Worm (Caenorhabditis elegans) whole organism, L4 larva: ENCODE data around the gene slfl-5.
A peak's percentile ranks its signal among the peaks of the same experiment; 100 is the strongest.

Experiments
- D1046.2 ChIP-seq: fragments of 200-800 bp; sonication (Bioruptor generic); IDR thresholded peaks from 2 replicates; pipeline ENCODE4 v1.3.6; 2022; ENCODE audit warnings: missing genetic modification characterization, missing compliant biosample characterization
- F49E8.2 ChIP-seq: sonication (generic microtip); optimal IDR thresholded peaks from 2 replicates; lab custom pipeline; 2016; ENCODE audit warnings: missing compliant biosample characterization, mild to moderate bottlenecking, missing genetic modification characterization, borderline replicate concordance
- T26A8.4 ChIP-seq: fragments of 200-800 bp; sonication (Bioruptor generic); IDR thresholded peaks from 2 replicates; pipeline ENCODE4 v1.3.6; 2022; ENCODE audit warnings: missing genetic modification characterization, missing compliant biosample characterization
- Y105C5A.15 ChIP-seq: fragments of 200-800 bp; sonication (Bioruptor generic); IDR thresholded peaks from 2 replicates; pipeline ENCODE4 v1.3.6; 2022; ENCODE audit warnings: missing genetic modification characterization, missing compliant biosample characterization
- Y48G9A.11 ChIP-seq: fragments of 200-800 bp; sonication (Bioruptor generic); IDR thresholded peaks from 2 replicates; pipeline ENCODE4 v1.3.6; 2022; ENCODE audit warnings: missing genetic modification reagents, missing genetic modification characterization, missing compliant biosample characterization
- arid-1 ChIP-seq: fragments of 200-800 bp; sonication (Bioruptor generic); conservative IDR thresholded peaks from 2 replicates; pipeline ENCODE4 v1.3.6; 2022; ENCODE audit warnings: missing genetic modification reagents, missing genetic modification characterization, missing compliant biosample characterization
- ceh-20 ChIP-seq: fragments of 200-800 bp; sonication (Bioruptor generic); IDR thresholded peaks from 2 replicates; pipeline ENCODE4 v1.3.6; 2022; ENCODE audit warnings: missing genetic modification reagents, missing genetic modification characterization, missing compliant biosample characterization
- ceh-44 ChIP-seq: fragments of 200-800 bp; sonication (Bioruptor generic); IDR thresholded peaks from 2 replicates; pipeline ENCODE4 v1.3.6; 2022; ENCODE audit warnings: missing genetic modification reagents, missing genetic modification characterization, missing compliant biosample characterization
- ces-1 ChIP-seq: fragments of 150-350 bp; sonication (generic microtip); optimal IDR thresholded peaks from 4 replicates; lab custom pipeline; 2014; ENCODE audit warnings: missing biosample characterization, missing genetic modification reagents, missing genetic modification characterization
- ctbp-1 ChIP-seq: fragments of 200-800 bp; sonication (Bioruptor generic); IDR thresholded peaks from 2 replicates; pipeline ENCODE4 v1.3.6; 2022; ENCODE audit warnings: missing genetic modification reagents, missing genetic modification characterization, missing compliant biosample characterization
- daf-16 ChIP-seq, 3 experiments: sonication (generic microtip); optimal IDR thresholded peaks; 2 replicates each; lab custom pipeline; 2016 to 2017; ENCODE audit warnings: missing genetic modification characterization in 3 of 3, missing genetic modification reagents in 3 of 3, mild to moderate bottlenecking in 2 of 3, missing compliant biosample characterization in 2 of 3, missing biosample characterization in 1 of 3, moderate library complexity in 1 of 3
- dmd-6 ChIP-seq: fragments of 200-800 bp; sonication (Bioruptor generic); IDR thresholded peaks from 2 replicates; pipeline ENCODE4 v1.3.6; 2022; ENCODE audit warnings: missing genetic modification reagents, missing genetic modification characterization, missing compliant biosample characterization
- dmd-9 ChIP-seq: fragments of 200-800 bp; sonication (Bioruptor generic); IDR thresholded peaks from 2 replicates; pipeline ENCODE4 v1.3.6; 2022; ENCODE audit warnings: missing genetic modification reagents, missing genetic modification characterization, missing compliant biosample characterization
- dve-1 ChIP-seq: sonication (generic microtip); optimal IDR thresholded peaks from 2 replicates; lab custom pipeline; 2017; ENCODE audit warnings: antibody characterized with exemption, mild to moderate bottlenecking, missing genetic modification characterization, missing compliant biosample characterization; ENCODE audit not compliant: insufficient read depth
- hmg-1.1 ChIP-seq: fragments of 200-800 bp; sonication (Bioruptor generic); IDR thresholded peaks from 2 replicates; pipeline ENCODE4 v1.3.6; 2022; ENCODE audit warnings: missing genetic modification reagents, missing genetic modification characterization, missing compliant biosample characterization
- jun-1 ChIP-seq: fragments of 150-350 bp; optimal IDR thresholded peaks from 2 replicates; lab custom pipeline; 2014; ENCODE audit warnings: missing biosample characterization, missing genetic modification reagents, missing genetic modification characterization
- lin-1 ChIP-seq: fragments of 200-800 bp; sonication (Bioruptor generic); IDR thresholded peaks from 2 replicates; pipeline ENCODE4 v1.3.6; 2022; ENCODE audit warnings: missing genetic modification reagents, missing genetic modification characterization, missing compliant biosample characterization
- lin-13 ChIP-seq: fragments of 150-350 bp; optimal IDR thresholded peaks from 2 replicates; lab custom pipeline; 2014; ENCODE audit warnings: missing biosample characterization, missing genetic modification reagents, missing genetic modification characterization
- lin-29 ChIP-seq: fragments of 200-800 bp; sonication (Bioruptor generic); IDR thresholded peaks from 2 replicates; pipeline ENCODE4 v1.3.6; 2022; ENCODE audit warnings: missing genetic modification reagents, missing genetic modification characterization, missing compliant biosample characterization
- lir-3 ChIP-seq: sonication (generic microtip); optimal IDR thresholded peaks from 2 replicates; lab custom pipeline; 2016; ENCODE audit warnings: mild to moderate bottlenecking, missing genetic modification characterization, missing compliant biosample characterization
- mdt-29 ChIP-seq: fragments of 200-800 bp; sonication (Bioruptor generic); IDR thresholded peaks from 2 replicates; pipeline ENCODE4 v1.3.6; 2022; ENCODE audit warnings: missing genetic modification reagents, missing genetic modification characterization, missing compliant biosample characterization
- mes-2 ChIP-seq: sonication (generic microtip); optimal IDR thresholded peaks from 2 replicates; lab custom pipeline; 2016; ENCODE audit warnings: missing genotype, mild to moderate bottlenecking, missing genetic modification characterization, missing compliant biosample characterization; ENCODE audit not compliant: poor library complexity, severe bottlenecking
- nhr-11 ChIP-seq: fragments of 150-350 bp; optimal IDR thresholded peaks from 2 replicates; lab custom pipeline; 2014; ENCODE audit warnings: missing biosample characterization, missing genetic modification characterization
- nhr-111 ChIP-seq: fragments of 200-800 bp; sonication (Bioruptor generic); optimal IDR thresholded peaks from 2 replicates; lab custom pipeline; 2018; ENCODE audit warnings: mild to moderate bottlenecking, missing genetic modification characterization, missing compliant biosample characterization
- nhr-28 ChIP-seq: fragments of 150-350 bp; optimal IDR thresholded peaks from 2 replicates; lab custom pipeline; 2014; ENCODE audit warnings: missing biosample characterization, missing genetic modification characterization
- nhr-42 ChIP-seq: fragments of 200-800 bp; sonication (Bioruptor generic); IDR thresholded peaks from 2 replicates; pipeline ENCODE4 v1.3.6; 2022; ENCODE audit warnings: missing genetic modification characterization, missing compliant biosample characterization
- nhr-48 ChIP-seq: sonication (generic microtip); optimal IDR thresholded peaks from 2 replicates; lab custom pipeline; 2016; ENCODE audit warnings: mild to moderate bottlenecking, missing genetic modification characterization, missing compliant biosample characterization
- nhr-76 ChIP-seq: fragments of 150-350 bp; optimal IDR thresholded peaks from 2 replicates; lab custom pipeline; 2014; ENCODE audit warnings: missing biosample characterization, missing genetic modification characterization
- nhr-77 ChIP-seq: fragments of 150-350 bp; optimal IDR thresholded peaks from 2 replicates; lab custom pipeline; 2014; ENCODE audit warnings: missing biosample characterization, missing genetic modification characterization
- pha-4 ChIP-seq, 2 experiments: fragments of 150-350 bp in 1 of 2; fragments of 200-800 bp in 1 of 2; sonication (Bioruptor generic) in 1 of 2; IDR thresholded peaks in 1 of 2; optimal IDR thresholded peaks in 1 of 2; 2 replicates each; pipeline versions ENCODE4 v1.3.6 to Lab custom; 2014 to 2022; ENCODE audit warnings: missing genetic modification characterization in 2 of 2, missing genetic modification reagents in 2 of 2, missing biosample characterization in 1 of 2, missing compliant biosample characterization in 1 of 2
- php-3 ChIP-seq: fragments of 200-800 bp; sonication (Bioruptor generic); IDR thresholded peaks from 2 replicates; pipeline ENCODE4 v1.3.6; 2022; ENCODE audit warnings: missing genetic modification reagents, missing genetic modification characterization, missing compliant biosample characterization
- set-16 ChIP-seq: fragments of 200-800 bp; sonication (Bioruptor generic); IDR thresholded peaks from 2 replicates; pipeline ENCODE4 v1.3.6; 2022; ENCODE audit warnings: missing genetic modification reagents, missing genetic modification characterization, missing compliant biosample characterization
- spr-1 ChIP-seq: sonication (generic microtip); optimal IDR thresholded peaks from 2 replicates; lab custom pipeline; 2016; ENCODE audit warnings: mild to moderate bottlenecking, missing genetic modification characterization, missing compliant biosample characterization
- spr-3 ChIP-seq: fragments of 200-800 bp; sonication (Bioruptor generic); optimal IDR thresholded peaks from 2 replicates; lab custom pipeline; 2018; ENCODE audit warnings: mild to moderate bottlenecking, missing genetic modification characterization, missing compliant biosample characterization
- tra-1 ChIP-seq: fragments of 200-800 bp; sonication (Bioruptor generic); IDR thresholded peaks from 2 replicates; pipeline ENCODE4 v1.3.6; 2022; ENCODE audit warnings: missing genetic modification reagents, missing genetic modification characterization, missing compliant biosample characterization
- unc-62 ChIP-seq, 3 experiments: fragments of 150-350 bp in 1 of 3; sonication (generic microtip); optimal IDR thresholded peaks in 2 of 3; peaks in 1 of 3; 1 replicate in 1 of 3; 2 replicates in 2 of 3; lab custom pipeline; 2014 to 2017; ENCODE audit warnings: missing biosample characterization in 3 of 3, missing genetic modification characterization in 3 of 3, missing genetic modification reagents in 3 of 3, missing genotype in 1 of 3
- zfp-2 ChIP-seq: sonication (generic microtip); optimal IDR thresholded peaks from 2 replicates; lab custom pipeline; 2016; ENCODE audit warnings: mild to moderate bottlenecking, missing genetic modification characterization, missing compliant biosample characterization
- zip-11 ChIP-seq: fragments of 200-800 bp; sonication (Bioruptor generic); IDR thresholded peaks from 2 replicates; pipeline ENCODE4 v1.3.6; 2022; ENCODE audit warnings: missing genetic modification characterization, missing compliant biosample characterization
- zip-2 ChIP-seq: fragments of 150-350 bp; optimal IDR thresholded peaks from 2 replicates; lab custom pipeline; 2014; ENCODE audit warnings: missing biosample characterization, missing genetic modification characterization
- ztf-11 ChIP-seq: fragments of 150-350 bp; optimal IDR thresholded peaks from 2 replicates; lab custom pipeline; 2014; ENCODE audit warnings: missing biosample characterization, missing genetic modification characterization
- ztf-7 ChIP-seq: fragments of 150-350 bp; optimal IDR thresholded peaks from 2 replicates; lab custom pipeline; 2014; ENCODE audit warnings: missing biosample characterization, missing genetic modification characterization

The slfl-5 gene

ce11 chrV:12244980-12245742 is at the start of gene slfl-5, which contains the start of the genes T04H1.13 and rad-50:
Gene slfl-5 (minus strand): TSS chrV:12245044.
Gene T04H1.13 (minus strand): TSS chrV:12245030.
Gene rad-50 (plus strand): TSS chrV:12245646.
- TF ChIP-seq lin-1 (GFP tag; lab: Robert Waterston, UW) (0 out of 2 replicates have a peak, but pooled peaks have one; percentile 25), lir-3 (tag; lab: Kevin White, UChicago) (no peak), zip-11 (GFP tag; lab: Robert Waterston, UW) (no peak), dmd-6 (GFP tag; lab: Robert Waterston, UW) (peak; percentile 70), ceh-44 (no peak), daf-16 (GFP tag; optimal IDR thresholded peaks at IDR 0.05; lab: Kevin White, UChicago) (peak in 1 of 2 experiments; percentile 69), daf-16 (tag; optimal IDR thresholded peaks at IDR 0.05; lab: Kevin White, UChicago) (no peak), unc-62 (GFP tag; optimal IDR thresholded peaks at IDR 0.05 in 1 of 2; lab: Kevin White, UChicago) (peak in 1 of 2 experiments; percentile 8), unc-62 (tag; optimal IDR thresholded peaks at IDR 0.05; lab: Kevin White, UChicago) (no peak), pha-4 (GFP tag; IDR thresholded peaks at IDR 0.05; lab: Robert Waterston, UW) (no peak), pha-4 (tag; optimal IDR thresholded peaks at IDR 0.05; lab: Kevin White, UChicago) (peak; percentile 81), tra-1 (GFP tag; lab: Robert Waterston, UW) (0 out of 2 replicates have a peak, but pooled peaks have one; percentile 27)
- TF ChIP-seq, all 104 proteins: peak for 6

ce11 chrV:12294091-12294490 is 49.2 kb upstream of the slfl-5 start:
- TF ChIP-seq Y105C5A.15 (GFP tag; lab: Robert Waterston, UW) (no peak), zfp-2 (tag; lab: Kevin White, UChicago) (no peak), tra-1 (GFP tag; lab: Robert Waterston, UW) (0 out of 2 replicates have a peak, but pooled peaks have one; percentile 26), ceh-20 (GFP tag; lab: Robert Waterston, UW) (peak; percentile 34; the same call in 1 of the 2 replicates), nhr-28 (tag; lab: Kevin White, UChicago) (peak; percentile 32), unc-62 (GFP tag; optimal IDR thresholded peaks at IDR 0.05 in 1 of 2; lab: Kevin White, UChicago) (peak in 1 of 2 experiments; percentile 79), unc-62 (tag; optimal IDR thresholded peaks at IDR 0.05; lab: Kevin White, UChicago) (no peak), dmd-9 (GFP tag; lab: Robert Waterston, UW) (no peak), ztf-7 (no peak)

ce11 chrV:12291587-12291986 is 46.7 kb upstream of the slfl-5 start, which contains the start of the genes srpa-68 and srh-16:
Gene srpa-68 (minus strand): TSS chrV:12291658.
Gene srh-16 (plus strand): TSS chrV:12291861.
- peak; percentile 69 for TF ChIP-seq F49E8.2 (tag; lab: Kevin White, UChicago)
- TF ChIP-seq spr-1 = peak; percentile 81
- TF ChIP-seq T26A8.4 = peak; percentile 89
- no peak for TF ChIP-seq ztf-11 (tag; lab: Kevin White, UChicago)
- TF ChIP-seq daf-16 (GFP tag; optimal IDR thresholded peaks at IDR 0.05; lab: Kevin White, UChicago) = peak; percentile 33 to 50
- TF ChIP-seq daf-16 (tag; optimal IDR thresholded peaks at IDR 0.05; lab: Kevin White, UChicago) = peak; percentile 60
- no peak for TF ChIP-seq ces-1 (GFP tag; lab: Kevin White, UChicago)
- peak; percentile 37 for TF ChIP-seq nhr-77 (tag; lab: Kevin White, UChicago)
- 0 out of 2 replicates have a peak, but pooled peaks have one; percentile 67 for TF ChIP-seq D1046.2
- peak; percentile 86 for TF ChIP-seq hmg-1.1 (GFP tag; lab: Robert Waterston, UW)
- no peak for TF ChIP-seq php-3 (GFP tag; lab: Robert Waterston, UW)
- TF ChIP-seq mes-2 = peak; percentile 93
- TF ChIP-seq jun-1 (tag; lab: Kevin White, UChicago) = peak; percentile 57
- TF ChIP-seq arid-1 (GFP tag; lab: Robert Waterston, UW) = peak; percentile 88
- TF ChIP-seq Y105C5A.15 (GFP tag; lab: Robert Waterston, UW) = no peak
- TF ChIP-seq nhr-111 = no peak
- TF ChIP-seq nhr-42 = 0 out of 2 replicates have a peak, but pooled peaks have one; percentile 44
- TF ChIP-seq mdt-29 (GFP tag; lab: Robert Waterston, UW) = 0 out of 2 replicates have a peak, but pooled peaks have one; percentile 26
- peak; percentile 14 for TF ChIP-seq nhr-76 (tag; lab: Kevin White, UChicago)
- peak; percentile 17 for TF ChIP-seq spr-3 (GFP tag; lab: Kevin White, UChicago)
- peak; percentile 74 for TF ChIP-seq lin-13 (GFP tag; lab: Kevin White, UChicago)
- peak; percentile 56 for TF ChIP-seq nhr-11 (tag; lab: Kevin White, UChicago)
- peak; percentile 77 for TF ChIP-seq nhr-48
- peak; percentile 63 for TF ChIP-seq lin-29
- TF ChIP-seq set-16 (GFP tag; lab: Robert Waterston, UW) = no peak
- TF ChIP-seq dve-1 = peak; percentile 88
- peak; percentile 36 for TF ChIP-seq lir-3 (tag; lab: Kevin White, UChicago)
- peak; percentile 86 for TF ChIP-seq Y48G9A.11
- peak; percentile 67 for TF ChIP-seq ctbp-1 (GFP tag; lab: Robert Waterston, UW)
- TF ChIP-seq zip-2 (tag; lab: Kevin White, UChicago) = peak; percentile 78
